Worm (Caenorhabditis elegans): ENCODE data around the gene F54B3.4.
"Not testable (repeated sequence)": the region's sequence is repeated elsewhere in the genome, so short reads cannot be mapped to it uniquely, and the experiment has no call there.

Gene F54B3.4

DNA sequence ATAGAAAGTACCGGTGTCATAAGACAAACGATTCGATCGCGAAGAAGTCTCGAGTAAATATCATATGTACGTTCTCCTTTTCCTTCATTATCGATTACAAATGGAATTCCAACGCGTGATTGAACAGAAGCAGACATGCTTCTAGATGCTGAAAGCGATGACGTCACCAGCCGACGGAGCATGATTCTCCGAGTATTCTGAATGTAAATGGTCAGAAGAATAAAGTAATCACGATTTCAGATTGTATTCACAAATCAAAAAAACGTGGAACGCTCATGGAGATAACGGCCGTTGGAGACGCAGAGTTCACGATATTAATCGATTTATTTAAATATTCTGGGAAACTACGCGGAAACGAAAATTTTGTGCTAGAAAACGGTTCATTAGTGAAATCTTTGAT lies 31.7 kb upstream of the F54B3.4 start, which contains the start of gene clpp-1 (continued):
- TF ChIP-seq nhr-25 (tag; optimal IDR thresholded peaks at IDR 0.05; ENCODE audit: borderline replicate concordance, insufficient read depth) (no peak), tra-1 (GFP tag; IDR thresholded peaks at IDR 0.05) (no peak), ama-1 (optimal IDR thresholded peaks at IDR 0.05) (peak; percentile 82), ceh-32 (tag; optimal IDR thresholded peaks at IDR 0.05; ENCODE audit: poor library complexity) (no peak), lin-15B (tag; optimal IDR thresholded peaks at IDR 0.05) (no peak), nhr-102 (tag; optimal IDR thresholded peaks at IDR 0.05) (no peak), R02D3.7 (tag; optimal IDR thresholded peaks at IDR 0.05) (no peak), egl-27 (tag; optimal IDR thresholded peaks at IDR 0.05) (no peak), zfp-3 (GFP tag; conservative IDR thresholded peaks at IDR 0.05) (peak; percentile 66; the same call in 1 of the 2 replicates), daf-12 (tag; optimal IDR thresholded peaks at IDR 0.05) (no peak), T26A8.4 (GFP tag; IDR thresholded peaks at IDR 0.05) (no peak)

DNA sequence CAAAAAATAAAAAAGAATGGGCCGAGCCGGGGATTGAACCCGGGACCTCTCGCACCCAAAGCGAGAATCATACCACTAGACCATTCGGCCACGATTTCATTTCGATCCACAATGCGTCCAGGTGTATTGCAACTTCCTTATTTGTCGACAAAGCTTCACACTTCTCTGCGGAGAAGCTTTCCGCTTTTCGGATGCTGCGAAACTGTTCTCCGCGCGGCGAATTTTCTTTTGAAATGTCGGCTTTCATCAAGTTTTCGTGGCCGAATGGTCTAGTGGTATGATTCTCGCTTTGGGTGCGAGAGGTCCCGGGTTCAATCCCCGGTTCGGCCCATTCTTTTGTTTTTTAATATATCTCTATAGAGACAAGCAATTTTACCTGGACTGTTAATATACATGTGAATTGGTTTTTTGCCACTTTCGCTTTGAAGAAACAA lies 31.2 kb upstream of the F54B3.4 start:
- TF ChIP-seq pha-4 (GFP tag; IDR thresholded peaks at IDR 0.05) (peak; percentile 72), vab-7 (GFP tag; IDR thresholded peaks at IDR 0.05) (peak; percentile 21; the same call in 1 of the 2 replicates), spr-1 (tag; optimal IDR thresholded peaks at IDR 0.05) (peak; percentile 48), unc-130 (GFP tag; optimal IDR thresholded peaks at IDR 0.05) (peak; percentile 16), nhr-102 (tag; optimal IDR thresholded peaks at IDR 0.05) (peak; percentile 26), egl-43 (GFP tag; IDR thresholded peaks at IDR 0.05) (peak; percentile 78), F26F4.8 (GFP tag; conservative IDR thresholded peaks at IDR 0.05) (peak; percentile 67; the same call in 1 of the 2 replicates), snpc-1.2 (GFP tag; IDR thresholded peaks at IDR 0.05) (0 out of 2 replicates have a peak, but pooled peaks have one; percentile 68), php-3 (GFP tag; IDR thresholded peaks at IDR 0.05) (0 out of 2 replicates have a peak, but pooled peaks have one; percentile 32), daf-16 (tag; optimal IDR thresholded peaks at IDR 0.05) (peak; percentile 43), set-16 (GFP tag; IDR thresholded peaks at IDR 0.05) (peak; percentile 58; the same call in 1 of the 2 replicates), rbr-2 (tag; optimal IDR thresholded peaks at IDR 0.05) (peak; percentile 37), hmg-1.1 (GFP tag; IDR thresholded peaks at IDR 0.05) (peak; percentile 49; the same call in 1 of the 2 replicates), Y48G9A.11 (GFP tag; IDR thresholded peaks at IDR 0.05) (0 out of 2 replicates have a peak, but pooled peaks have one; percentile 28), Y105C5A.15 (GFP tag; IDR thresholded peaks at IDR 0.05) (0 out of 2 replicates have a peak, but pooled peaks have one; percentile 2), aha-1 (tag) (peak; percentile 92), lim-7 (GFP tag; IDR thresholded peaks at IDR 0.05) (0 out of 2 replicates have a peak, but pooled peaks have one; percentile 49), madf-5 (GFP tag; IDR thresholded peaks at IDR 0.05) (0 out of 4 replicates have a peak, but pooled peaks of 1 of the 2 experiments have one; percentile 17), dmd-6 (GFP tag; IDR thresholded peaks at IDR 0.05) (peak; percentile 30), lin-38 (GFP tag; IDR thresholded peaks at IDR 0.05) (peak; percentile 74), lin-1 (GFP tag; IDR thresholded peaks at IDR 0.05) (0 out of 2 replicates have a peak, but pooled peaks have one; percentile 18), T26A8.4 (GFP tag; IDR thresholded peaks at IDR 0.05) (peak; percentile 73), mes-2 (tag; optimal IDR thresholded peaks at IDR 0.05; ENCODE audit: poor library complexity, severe bottlenecking) (peak; percentile 17)
- not testable (repeated sequence) for TF ChIP-seq pha-4 (tag; optimal IDR thresholded peaks at IDR 0.05); daf-16 (GFP tag; optimal IDR thresholded peaks at IDR 0.05)

DNA sequence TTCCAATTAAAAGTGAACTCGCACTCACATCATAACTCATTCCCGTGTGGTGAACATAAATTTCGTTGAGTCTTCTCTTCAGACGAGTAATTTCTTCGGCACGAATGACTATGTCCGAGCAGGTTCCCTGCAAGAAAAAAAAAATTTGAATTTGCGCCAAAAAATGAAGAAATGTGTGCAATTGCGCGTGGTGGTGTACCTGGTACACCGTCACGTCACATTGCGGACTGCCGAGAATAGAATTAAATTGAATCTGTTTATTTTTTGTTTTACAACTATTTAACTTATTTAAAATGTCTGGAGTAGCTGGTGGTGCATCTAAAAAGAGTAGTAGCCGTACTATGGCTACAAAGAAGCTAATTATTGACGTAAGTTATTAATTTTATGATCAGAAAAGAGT lies 30.0 kb upstream of the F54B3.4 start, which contains the start of gene mdt-22:
TSS of gene mdt-22 (plus strand) at position 263 of the 400 bp plus-strand sequence.
- TF ChIP-seq Y75B8A.6 (GFP tag; IDR thresholded peaks at IDR 0.05) = no peak
- peak; percentile 2 for TF ChIP-seq duxl-1 (tag; optimal IDR thresholded peaks at IDR 0.05; ENCODE audit: poor library complexity)
- peak; percentile 82 for TF ChIP-seq lin-38 (GFP tag; IDR thresholded peaks at IDR 0.05)
- TF ChIP-seq zip-2 (tag; optimal IDR thresholded peaks at IDR 0.05) = no peak
- no peak for TF ChIP-seq unc-39 (tag; optimal IDR thresholded peaks at IDR 0.05)
- TF ChIP-seq lim-7 (GFP tag; IDR thresholded peaks at IDR 0.05) = no peak
- TF ChIP-seq nhr-111 (GFP tag; optimal IDR thresholded peaks at IDR 0.05) = no peak
- TF ChIP-seq dmd-6 (GFP tag; IDR thresholded peaks at IDR 0.05) = peak; percentile 65
- no peak for TF ChIP-seq spr-3 (GFP tag; optimal IDR thresholded peaks at IDR 0.05)
- no peak for TF ChIP-seq nhr-11 (tag; optimal IDR thresholded peaks at IDR 0.05)
- peak in 1 of 2 experiments; percentile 83 for TF ChIP-seq lsy-2 (tag; optimal IDR thresholded peaks at IDR 0.05)
- TF ChIP-seq php-3 (GFP tag; IDR thresholded peaks at IDR 0.05) = no peak
- no peak for TF ChIP-seq ama-1 (optimal IDR thresholded peaks at IDR 0.05)
- no peak for TF ChIP-seq ceh-82 (tag; optimal IDR thresholded peaks at IDR 0.05)
- TF ChIP-seq nhr-76 (tag; optimal IDR thresholded peaks at IDR 0.05) = no peak
- no peak for TF ChIP-seq madf-5 (GFP tag; IDR thresholded peaks at IDR 0.05)
- no peak for TF ChIP-seq lir-3 (tag; optimal IDR thresholded peaks at IDR 0.05)
- TF ChIP-seq F44E2.7 (GFP tag; IDR thresholded peaks at IDR 0.05) = no peak
- TF ChIP-seq dmd-9 (GFP tag; IDR thresholded peaks at IDR 0.05) = no peak
- no peak for TF ChIP-seq lin-15B (tag; optimal IDR thresholded peaks at IDR 0.05)
- TF ChIP-seq ceh-62 (tag; optimal IDR thresholded peaks at IDR 0.05) = no peak
